Fruit fly (Drosophila melanogaster) Kc167 (cell line): Measurements from ENCODE around the gene CG15356.

Source experiments
- Myc ChIP-seq: fragments of >200 bp; optimal IDR thresholded peaks from 2 replicates; lab custom pipeline; 2017; ENCODE audit warnings: missing external identifiers
- Sin3A ChIP-seq: fragments of >200 bp; optimal IDR thresholded peaks from 2 replicates; lab custom pipeline; 2018; ENCODE audit warnings: missing external identifiers

DNA sequence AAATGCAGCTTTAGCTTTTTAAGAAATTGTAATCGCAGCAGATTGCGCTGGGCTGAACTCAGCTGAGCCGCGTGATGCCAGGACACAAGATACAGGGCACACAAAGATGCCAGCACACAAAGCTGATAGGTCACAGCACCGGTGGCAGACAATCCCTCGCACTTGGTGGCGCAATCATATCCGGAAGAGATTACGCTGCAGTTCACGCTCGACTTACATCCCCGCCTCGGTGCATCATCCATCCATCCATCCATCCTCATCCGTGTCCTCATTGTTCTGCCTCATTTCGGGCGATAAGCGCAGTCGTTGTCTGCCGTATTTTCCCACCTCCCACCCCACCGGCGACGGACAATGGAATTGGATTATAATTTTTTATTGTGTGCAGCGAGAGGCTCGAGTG is 32.6 kb downstream of the CG15356 start:
- TF ChIP-seq Sin3A (no peak), Myc (no peak)
